Fruit fly (Drosophila melanogaster) whole organism, wandering third instar larva: ENCODE data around the gene CG12689.

Source experiments
- Abd-B ChIP-seq: fragments of >200 bp; optimal IDR thresholded peaks from 2 replicates; lab custom pipeline; 2017; ENCODE audit warnings: missing biosample characterization, missing genetic modification characterization
- CG32264 ChIP-seq: fragments of 200-800 bp; sonication (Bioruptor generic); optimal IDR thresholded peaks from 2 replicates; lab custom pipeline; 2016; ENCODE audit warnings: missing biosample characterization, missing genetic modification characterization
- CG9705 ChIP-seq: fragments of 200-800 bp; sonication (Bioruptor generic); optimal IDR thresholded peaks from 2 replicates; lab custom pipeline; 2018; ENCODE audit warnings: missing biosample characterization, mild to moderate bottlenecking, missing genetic modification characterization
- CrebA ChIP-seq: fragments of 200-800 bp; sonication (Bioruptor generic); optimal IDR thresholded peaks from 2 replicates; lab custom pipeline; 2016; ENCODE audit warnings: missing biosample characterization, mild to moderate bottlenecking, missing genetic modification characterization, borderline replicate concordance
- GATAd ChIP-seq: sonication (Bioruptor generic); optimal IDR thresholded peaks from 2 replicates; lab custom pipeline; 2016; ENCODE audit warnings: missing biosample characterization, missing genetic modification characterization
- HLH106 ChIP-seq: fragments of 200-800 bp; optimal IDR thresholded peaks from 3 replicates; lab custom pipeline; 2019; ENCODE audit warnings: missing biosample characterization, mild to moderate bottlenecking, missing genetic modification characterization, moderate library complexity
- Hnf4 ChIP-seq: fragments of 200-800 bp; sonication (Bioruptor generic); optimal IDR thresholded peaks from 2 replicates; lab custom pipeline; 2016; ENCODE audit warnings: missing biosample characterization, mild to moderate bottlenecking, missing genetic modification characterization
- Hr78 ChIP-seq: fragments of >200 bp; optimal IDR thresholded peaks from 2 replicates; lab custom pipeline; 2017; ENCODE audit warnings: missing biosample characterization, missing genetic modification characterization
- Hr83 ChIP-seq: fragments of 200-300 bp; sonication (Bioruptor generic); optimal IDR thresholded peaks from 2 replicates; lab custom pipeline; 2016; ENCODE audit warnings: missing biosample characterization, mild to moderate bottlenecking, missing genetic modification characterization, moderate library complexity; ENCODE audit not compliant: poor library complexity, severe bottlenecking
- Mio ChIP-seq: sonication (Bioruptor generic); optimal IDR thresholded peaks from 2 replicates; lab custom pipeline; 2016; ENCODE audit warnings: missing biosample characterization, missing genetic modification characterization
- N ChIP-seq: fragments of >200 bp; optimal IDR thresholded peaks from 2 replicates; lab custom pipeline; 2018; ENCODE audit warnings: missing biosample characterization, missing external identifiers, missing genetic modification characterization
- Rel ChIP-seq, 2 experiments: fragments of 200-800 bp; sonication (Bioruptor generic) in 1 of 2; optimal IDR thresholded peaks; 2 replicates in 1 of 2; 3 replicates in 1 of 2; lab custom pipeline; 2016 to 2019; ENCODE audit warnings: mild to moderate bottlenecking in 2 of 2, missing biosample characterization in 2 of 2, missing genetic modification characterization in 2 of 2, moderate library complexity in 1 of 2
- Sp1 ChIP-seq: fragments of 200-800 bp; sonication (Bioruptor generic); optimal IDR thresholded peaks from 3 replicates; lab custom pipeline; 2019; ENCODE audit warnings: missing biosample characterization, mild to moderate bottlenecking, missing genetic modification characterization, moderate library complexity
- Vsx2 ChIP-seq: fragments of 200-300, 225-300 bp; sonication (Bioruptor generic); optimal IDR thresholded peaks from 2 replicates; lab custom pipeline; 2018; ENCODE audit warnings: missing biosample characterization, missing genetic modification characterization; ENCODE audit not compliant: partially characterized antibody
- br ChIP-seq: fragments of 200-800 bp; sonication (Bioruptor generic); optimal IDR thresholded peaks from 2 replicates; lab custom pipeline; 2016; ENCODE audit warnings: missing biosample characterization, missing genetic modification characterization
- brk ChIP-seq: fragments of 200-800 bp; sonication (Bioruptor generic); optimal IDR thresholded peaks from 2 replicates; lab custom pipeline; 2016; ENCODE audit warnings: missing biosample characterization, mild to moderate bottlenecking, missing genetic modification characterization
- dl ChIP-seq, 2 experiments: fragments of 175-275, 200-275 bp in 1 of 2; fragments of 200-275 bp in 1 of 2; sonication (Bioruptor generic); optimal IDR thresholded peaks; lab custom pipeline; 2018; ENCODE audit warnings: mild to moderate bottlenecking in 2 of 2, missing biosample characterization in 2 of 2, missing genetic modification characterization in 2 of 2, moderate library complexity in 2 of 2; ENCODE audit not compliant: partially characterized antibody in 2 of 2, insufficient read depth in 1 of 2
- dmrt93B ChIP-seq: fragments of 200-800 bp; sonication (Bioruptor generic); optimal IDR thresholded peaks from 2 replicates; lab custom pipeline; 2018; ENCODE audit warnings: missing biosample characterization, mild to moderate bottlenecking, missing genetic modification characterization
- dsf ChIP-seq: sonication (Bioruptor generic); optimal IDR thresholded peaks from 2 replicates; lab custom pipeline; 2016; ENCODE audit warnings: missing biosample characterization, missing genetic modification characterization, borderline replicate concordance
- ey ChIP-seq: fragments of 200-800 bp; sonication (Bioruptor generic); optimal IDR thresholded peaks from 2 replicates; lab custom pipeline; 2016; ENCODE audit warnings: missing biosample characterization, missing genetic modification characterization
- h ChIP-seq: fragments of 200-800 bp; sonication (Bioruptor generic); optimal IDR thresholded peaks from 3 replicates; lab custom pipeline; 2016; ENCODE audit warnings: missing biosample characterization, mild to moderate bottlenecking, missing genetic modification characterization
- jim ChIP-seq: fragments of 175-275, 200-325 bp; sonication (Bioruptor generic); optimal IDR thresholded peaks from 2 replicates; lab custom pipeline; 2016; ENCODE audit warnings: missing biosample characterization, mild to moderate bottlenecking, missing genetic modification characterization
- lola ChIP-seq: fragments of >200 bp; optimal IDR thresholded peaks from 2 replicates; lab custom pipeline; 2017; ENCODE audit warnings: missing biosample characterization, missing genetic modification characterization
- pan ChIP-seq: fragments of >200 bp; optimal IDR thresholded peaks from 2 replicates; lab custom pipeline; 2017
- psq ChIP-seq: fragments of 200-800 bp; sonication (Bioruptor generic); optimal IDR thresholded peaks from 3 replicates; lab custom pipeline; 2017; ENCODE audit warnings: missing biosample characterization, mild to moderate bottlenecking, missing genetic modification characterization, moderate library complexity
- rgr ChIP-seq: fragments of 200-800 bp; sonication (Bioruptor generic); optimal IDR thresholded peaks from 3 replicates; lab custom pipeline; 2016; ENCODE audit warnings: missing biosample characterization, mild to moderate bottlenecking, missing genetic modification characterization
- sage ChIP-seq: fragments of 200-800 bp; sonication (Bioruptor generic); optimal IDR thresholded peaks from 2 replicates; lab custom pipeline; 2016; ENCODE audit warnings: missing biosample characterization, mild to moderate bottlenecking, missing genetic modification characterization
- sv ChIP-seq: fragments of 200-800 bp; sonication (Bioruptor generic); optimal IDR thresholded peaks from 3 replicates; lab custom pipeline; 2016; ENCODE audit warnings: missing biosample characterization, missing genetic modification characterization
- tai ChIP-seq: sonication (Bioruptor generic); optimal IDR thresholded peaks from 2 replicates; lab custom pipeline; 2016; ENCODE audit warnings: missing biosample characterization, missing genetic modification characterization
- usp ChIP-seq: fragments of >200 bp; optimal IDR thresholded peaks from 2 replicates; lab custom pipeline; 2017; ENCODE audit warnings: missing biosample characterization, missing genetic modification characterization
- woc ChIP-seq: sonication (Bioruptor generic); optimal IDR thresholded peaks from 2 replicates; lab custom pipeline; 2016; ENCODE audit warnings: missing biosample characterization, mild to moderate bottlenecking, missing genetic modification characterization

The CG12689 gene

DNA sequence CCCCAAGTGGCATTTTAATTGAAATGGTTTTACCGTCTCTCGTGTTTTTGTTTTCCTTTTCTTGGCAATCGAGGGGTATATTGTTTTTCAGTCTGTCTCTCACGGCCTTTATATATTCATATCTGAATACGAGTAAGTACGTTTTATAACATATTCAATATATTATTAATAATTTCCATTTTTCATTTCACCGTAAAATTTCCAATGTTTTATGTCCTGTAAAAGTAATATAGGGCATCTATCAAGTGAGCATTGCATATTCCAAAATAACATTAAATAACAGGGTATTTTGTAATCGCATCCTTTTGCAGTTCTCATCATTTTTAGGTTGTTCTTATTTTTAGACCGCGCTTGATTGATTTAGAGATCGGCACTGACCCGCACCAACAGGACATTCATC, 16.2 kb downstream of the CG12689 start:
- TF ChIP-seq jim (GFP tag; lab: Kevin White, UChicago), result no peak
- TF ChIP-seq tai (GFP tag; lab: Kevin White, UChicago), result no peak
- TF ChIP-seq Sp1 (GFP tag; lab: Kevin White, UChicago), result no peak
- no peak for TF ChIP-seq Hr83 (GFP tag; lab: Kevin White, UChicago)
- TF ChIP-seq Rel (GFP tag; optimal IDR thresholded peaks at IDR 0.05; lab: Kevin White, UChicago), result no peak
- TF ChIP-seq Rel (tag; optimal IDR thresholded peaks at IDR 0.05; lab: Kevin White, UChicago), result no peak
- no peak for TF ChIP-seq N
- no peak for TF ChIP-seq Abd-B (GFP tag; lab: Kevin White, UChicago)
- TF ChIP-seq dmrt93B (GFP tag; lab: Kevin White, UChicago), result no peak
- no peak for TF ChIP-seq CG9705 (GFP tag; lab: Kevin White, UChicago)
- no peak for TF ChIP-seq rgr (GFP tag; lab: Kevin White, UChicago)
- TF ChIP-seq dl (GFP tag; optimal IDR thresholded peaks at IDR 0.05; lab: Kevin White, UChicago; ENCODE audit: insufficient read depth in 1 of 2, partially characterized antibody in 2 of 2), result no peak
- no peak for TF ChIP-seq Vsx2
- no peak for TF ChIP-seq woc (GFP tag; lab: Kevin White, UChicago)
- no peak for TF ChIP-seq Hr78

DNA sequence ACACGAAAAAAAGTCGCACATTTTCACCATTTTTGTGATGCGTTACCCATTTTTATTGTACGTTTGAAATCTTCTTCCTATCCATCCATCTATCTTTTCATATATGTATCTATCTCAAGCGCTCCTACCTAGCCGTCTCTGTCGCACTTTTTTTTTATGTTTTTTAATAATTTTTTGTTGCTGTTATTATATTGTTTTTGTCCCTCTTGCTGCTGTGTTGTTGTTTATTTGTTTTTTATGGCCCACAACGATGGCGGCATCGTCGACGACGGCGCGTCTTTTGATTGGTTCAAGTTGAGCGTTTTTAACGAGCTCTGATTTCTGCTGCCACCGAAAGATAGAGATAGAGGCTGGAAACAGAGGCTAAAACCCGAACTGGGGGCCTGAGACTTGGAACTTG, 17.6 kb downstream of the CG12689 start:
- TF ChIP-seq GATAd (GFP tag; lab: Kevin White, UChicago), result no peak
- TF ChIP-seq usp, result no peak
- TF ChIP-seq Hr83 (GFP tag; lab: Kevin White, UChicago), result no peak
- no peak for TF ChIP-seq lola (GFP tag; lab: Kevin White, UChicago)
- no peak for TF ChIP-seq tai (GFP tag; lab: Kevin White, UChicago)
- TF ChIP-seq h (GFP tag; lab: Kevin White, UChicago), result no peak
- TF ChIP-seq psq (GFP tag; lab: Kevin White, UChicago), result no peak
- no peak for TF ChIP-seq br (GFP tag; lab: Kevin White, UChicago)
- no peak for TF ChIP-seq ey (GFP tag; lab: Kevin White, UChicago)
- TF ChIP-seq Abd-B (GFP tag; lab: Kevin White, UChicago), result no peak
- no peak for TF ChIP-seq Hnf4
- no peak for TF ChIP-seq sage (GFP tag; lab: Kevin White, UChicago)
- TF ChIP-seq pan (lab: Kevin White, UChicago), result no peak
- no peak for TF ChIP-seq HLH106 (tag; lab: Kevin White, UChicago)
- TF ChIP-seq, all 38 proteins: peak for 0

DNA sequence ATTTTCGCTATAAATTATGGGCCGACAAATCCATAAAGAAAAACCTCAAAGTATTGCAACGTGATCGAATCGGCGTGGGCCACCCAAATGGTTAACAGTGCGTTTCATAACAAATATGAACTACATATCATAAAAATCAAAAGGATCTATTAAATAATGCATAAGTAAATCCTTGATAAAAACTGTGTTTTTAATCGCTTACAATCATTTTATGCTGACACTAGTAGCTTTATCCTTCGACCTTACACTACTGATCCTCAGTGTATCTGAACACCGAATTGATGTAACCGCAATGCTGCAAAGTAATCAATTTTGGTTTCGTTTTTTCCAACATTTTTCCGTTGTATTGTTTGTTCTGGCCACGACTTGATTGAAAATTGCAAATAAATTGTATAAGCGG, 23.3 kb downstream of the CG12689 start:
- TF ChIP-seq dsf (GFP tag; lab: Kevin White, UChicago) (no peak), GATAd (GFP tag; lab: Kevin White, UChicago) (no peak), rgr (GFP tag; lab: Kevin White, UChicago) (no peak), tai (GFP tag; lab: Kevin White, UChicago) (no peak), Hnf4 (no peak), Hr78 (no peak), h (GFP tag; lab: Kevin White, UChicago) (no peak), pan (lab: Kevin White, UChicago) (no peak), jim (GFP tag; lab: Kevin White, UChicago) (no peak), Abd-B (GFP tag; lab: Kevin White, UChicago) (no peak), Mio (GFP tag; lab: Kevin White, UChicago) (no peak), Hr83 (GFP tag; lab: Kevin White, UChicago) (no peak), woc (GFP tag; lab: Kevin White, UChicago) (no peak), CrebA (GFP tag; lab: Kevin White, UChicago) (no peak), br (GFP tag; lab: Kevin White, UChicago) (no peak), Sp1 (GFP tag; lab: Kevin White, UChicago) (no peak), lola (GFP tag; lab: Kevin White, UChicago) (no peak), sv (GFP tag; lab: Kevin White, UChicago) (no peak)

DNA sequence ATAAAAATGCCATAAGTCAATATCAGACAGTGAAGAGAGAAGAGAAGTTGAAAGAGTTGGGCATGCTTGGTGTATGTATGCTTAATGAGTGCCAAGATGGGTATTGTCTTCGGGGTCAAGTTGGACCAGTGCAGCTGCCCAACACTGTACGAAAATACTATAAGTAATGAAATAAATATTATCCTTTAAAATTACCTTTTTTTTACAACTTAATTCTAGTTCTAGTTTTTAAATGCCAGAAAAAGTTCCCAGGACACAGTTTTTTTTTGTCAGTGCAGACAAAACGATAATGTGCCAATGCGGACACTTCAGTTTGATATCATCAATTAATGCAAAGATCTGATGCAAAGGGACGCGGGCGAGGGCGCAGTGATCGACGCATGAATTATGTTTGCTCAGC, 25.2 kb downstream of the CG12689 start:
- TF ChIP-seq br (GFP tag; lab: Kevin White, UChicago) (no peak), tai (GFP tag; lab: Kevin White, UChicago) (no peak), Vsx2 (no peak)

DNA sequence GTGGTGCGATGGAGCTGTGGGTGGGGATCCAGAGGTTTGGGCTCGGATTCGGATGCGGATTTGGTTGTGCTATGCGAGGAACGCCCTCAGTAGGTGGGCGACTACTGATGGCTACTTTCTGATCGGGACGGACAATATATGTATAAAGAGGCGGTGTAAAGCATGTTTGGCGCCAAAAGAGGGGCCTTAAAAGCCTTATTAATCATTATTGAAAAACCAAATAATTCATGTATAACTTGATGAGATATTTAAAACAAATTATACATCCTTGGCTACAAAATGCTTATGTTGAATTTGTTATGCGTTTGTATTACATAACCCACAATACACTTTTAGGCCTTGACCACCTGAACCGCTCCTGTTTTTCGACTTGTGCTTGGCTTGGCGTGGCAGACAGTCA, 26.0 kb downstream of the CG12689 start:
- TF ChIP-seq brk, result no peak
- no peak for TF ChIP-seq rgr (GFP tag; lab: Kevin White, UChicago)
- no peak for TF ChIP-seq dsf (GFP tag; lab: Kevin White, UChicago)
- TF ChIP-seq sv (GFP tag; lab: Kevin White, UChicago), result no peak
- no peak for TF ChIP-seq woc (GFP tag; lab: Kevin White, UChicago)
- no peak for TF ChIP-seq CG32264 (GFP tag; lab: Kevin White, UChicago)
- no peak for TF ChIP-seq GATAd (GFP tag; lab: Kevin White, UChicago)
- TF ChIP-seq CrebA (GFP tag; lab: Kevin White, UChicago), result no peak
- TF ChIP-seq Hnf4, result no peak
- no peak for TF ChIP-seq Abd-B (GFP tag; lab: Kevin White, UChicago)
- TF ChIP-seq usp, result no peak
- no peak for TF ChIP-seq psq (GFP tag; lab: Kevin White, UChicago)
- TF ChIP-seq pan (lab: Kevin White, UChicago), result no peak
- TF ChIP-seq dl (GFP tag; optimal IDR thresholded peaks at IDR 0.05; lab: Kevin White, UChicago; ENCODE audit: insufficient read depth in 1 of 2, partially characterized antibody in 2 of 2), result no peak
- no peak for TF ChIP-seq Sp1 (GFP tag; lab: Kevin White, UChicago)
